Worm (Caenorhabditis elegans) whole organism, early embryonic: ENCODE results near the gene Y69A2AR.16.

ENCODE experiments used
- ama-1 ChIP-seq: fragments of 150-350 bp; optimal IDR thresholded peaks from 2 replicates; lab custom pipeline; 2014
- flt-1 ChIP-seq: fragments of 200-800 bp; sonication (Bioruptor generic); IDR thresholded peaks from 2 replicates; pipeline ENCODE4 v1.3.6; 2022; ENCODE audit warnings: missing genetic modification characterization, missing compliant biosample characterization
- hnd-1 ChIP-seq: sonication (generic microtip); optimal IDR thresholded peaks from 2 replicates; lab custom pipeline; 2016; ENCODE audit warnings: missing genetic modification characterization, missing compliant biosample characterization
- pes-1 ChIP-seq: fragments of 200-800 bp; sonication (Bioruptor generic); IDR thresholded peaks from 2 replicates; pipeline ENCODE4 v1.3.6; 2022; ENCODE audit warnings: missing genetic modification reagents, missing genetic modification characterization, missing compliant biosample characterization
- scrt-1 ChIP-seq: fragments of 200-800 bp; sonication (Bioruptor generic); IDR thresholded peaks from 2 replicates; pipeline ENCODE4 v1.3.6; 2022; ENCODE audit warnings: missing genetic modification characterization, missing compliant biosample characterization
- sea-1 ChIP-seq: fragments of 200-800 bp; sonication (Bioruptor generic); conservative IDR thresholded peaks from 2 replicates; pipeline ENCODE4 v1.3.6; 2022; ENCODE audit warnings: missing genetic modification characterization, missing compliant biosample characterization

DNA sequence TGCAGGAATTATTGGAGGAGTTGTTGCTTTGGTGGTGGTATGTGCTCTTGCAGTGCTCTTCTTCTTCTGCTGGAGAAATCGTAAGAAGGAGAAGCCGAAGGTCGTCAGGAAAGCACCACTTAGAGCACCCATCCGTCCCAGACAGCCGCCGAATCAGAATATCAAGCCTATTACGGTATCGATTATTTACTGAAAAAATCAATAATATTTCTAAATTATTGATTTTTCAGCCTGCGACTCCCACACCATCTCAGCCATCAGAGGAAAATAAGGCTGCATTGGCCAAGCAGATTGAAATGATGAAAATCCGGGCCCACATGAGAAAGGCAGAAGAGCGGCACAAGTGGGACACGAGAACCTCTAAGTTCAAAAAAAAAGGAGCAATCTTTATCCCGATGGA is 58.6 kb downstream of the Y69A2AR.16 start:
- TF ChIP-seq ama-1 (lab: Kevin White, UChicago) (no peak), sea-1 (GFP tag; lab: Robert Waterston, UW) (no peak), hnd-1 (tag; lab: Kevin White, UChicago) (no peak), pes-1 (GFP tag; lab: Robert Waterston, UW) (no peak), flt-1 (GFP tag; lab: Robert Waterston, UW) (no peak), scrt-1 (GFP tag; lab: Robert Waterston, UW) (no peak)
